Worm (Caenorhabditis elegans) whole organism, young adult: ENCODE results near the gene dhs-15.

Experiments
- B0336.3 ChIP-seq: fragments of 200-800 bp; sonication (Bioruptor generic); IDR thresholded peaks from 2 replicates; pipeline ENCODE4 v1.3.6; 2022; ENCODE audit warnings: missing genetic modification characterization, missing compliant biosample characterization
- die-1 ChIP-seq: sonication (generic microtip); optimal IDR thresholded peaks from 2 replicates; lab custom pipeline; 2016; ENCODE audit warnings: missing genotype, mild to moderate bottlenecking, missing genetic modification characterization, missing compliant biosample characterization

- TF ChIP-seq die-1 (no peak), B0336.3 (GFP tag; lab: Robert Waterston, UW) (no peak)
These were observed 4.6 kb downstream of the dhs-15 start, which contains the start of gene dhs-14 for ce11 chrV:2765052-2765451.
